Worm (Caenorhabditis elegans) whole organism, late embryonic: ENCODE results near the gene mdf-1.

ENCODE experiments used
- C08G9.2 ChIP-seq: sonication (generic microtip); optimal IDR thresholded peaks from 2 replicates; lab custom pipeline; 2016; ENCODE audit warnings: mild to moderate bottlenecking, missing genetic modification characterization, moderate library complexity, missing compliant biosample characterization
- C38D4.7 ChIP-seq: fragments of 200-800 bp; sonication (Bioruptor generic); optimal IDR thresholded peaks from 2 replicates; lab custom pipeline; 2018; ENCODE audit warnings: mild to moderate bottlenecking, missing genetic modification characterization, moderate library complexity, missing compliant biosample characterization
- F13H6.1 ChIP-seq: sonication (generic microtip); optimal IDR thresholded peaks from 2 replicates; lab custom pipeline; 2016; ENCODE audit warnings: missing genetic modification characterization, missing compliant biosample characterization
- K09A11.1 ChIP-seq: sonication (generic microtip); optimal IDR thresholded peaks from 2 replicates; lab custom pipeline; 2017; ENCODE audit warnings: antibody characterized with exemption, mild to moderate bottlenecking, missing genetic modification characterization, missing compliant biosample characterization; ENCODE audit not compliant: insufficient read depth
- T23F11.4 ChIP-seq: fragments of 200-800 bp; sonication (Bioruptor generic); optimal IDR thresholded peaks from 2 replicates; lab custom pipeline; 2018; ENCODE audit warnings: mild to moderate bottlenecking, missing genetic modification characterization, missing compliant biosample characterization
- ahr-1 ChIP-seq: sonication (generic microtip); optimal IDR thresholded peaks from 2 replicates; lab custom pipeline; 2016; ENCODE audit warnings: missing genetic modification characterization, missing compliant biosample characterization
- ceh-2 ChIP-seq: sonication (generic microtip); optimal IDR thresholded peaks from 2 replicates; lab custom pipeline; 2016; ENCODE audit warnings: missing genotype, missing genetic modification characterization, missing compliant biosample characterization
- ceh-30 ChIP-seq: fragments of 150-350 bp; optimal IDR thresholded peaks from 2 replicates; lab custom pipeline; 2014; ENCODE audit warnings: missing biosample characterization, missing genetic modification characterization
- ceh-31 ChIP-seq: sonication (generic microtip); optimal IDR thresholded peaks from 2 replicates; lab custom pipeline; 2016; ENCODE audit warnings: missing genetic modification characterization, missing compliant biosample characterization
- ceh-34 ChIP-seq: sonication (generic microtip); optimal IDR thresholded peaks from 2 replicates; lab custom pipeline; 2016; ENCODE audit warnings: mild to moderate bottlenecking, missing genetic modification characterization, missing compliant biosample characterization
- che-1 ChIP-seq: sonication (generic microtip); optimal IDR thresholded peaks from 2 replicates; lab custom pipeline; 2016; ENCODE audit warnings: mild to moderate bottlenecking, missing genetic modification characterization, missing compliant biosample characterization
- dmd-4 ChIP-seq: sonication (generic microtip); optimal IDR thresholded peaks from 2 replicates; lab custom pipeline; 2016; ENCODE audit warnings: borderline replicate concordance, missing genetic modification characterization, missing compliant biosample characterization
- dve-1 ChIP-seq: sonication (generic microtip); optimal IDR thresholded peaks from 2 replicates; lab custom pipeline; 2017; ENCODE audit warnings: antibody characterized with exemption, mild to moderate bottlenecking, missing genetic modification characterization, missing compliant biosample characterization
- elt-2 ChIP-seq: sonication (generic microtip); optimal IDR thresholded peaks from 2 replicates; lab custom pipeline; 2016; ENCODE audit warnings: missing genetic modification reagents, missing genetic modification characterization, missing compliant biosample characterization
- elt-4 ChIP-seq: sonication (generic microtip); optimal IDR thresholded peaks from 2 replicates; lab custom pipeline; 2016; ENCODE audit warnings: missing genetic modification characterization, missing compliant biosample characterization
- ets-4 ChIP-seq: sonication (generic microtip); optimal IDR thresholded peaks from 2 replicates; lab custom pipeline; 2016; ENCODE audit warnings: missing genetic modification characterization, missing compliant biosample characterization
- fax-1 ChIP-seq: sonication (generic microtip); optimal IDR thresholded peaks from 2 replicates; lab custom pipeline; 2016; ENCODE audit warnings: missing genotype, missing genetic modification characterization, missing compliant biosample characterization
- fkh-10 ChIP-seq: fragments of 150-350 bp; optimal IDR thresholded peaks from 2 replicates; lab custom pipeline; 2014; ENCODE audit warnings: missing biosample characterization, missing genetic modification reagents, missing genetic modification characterization
- fkh-6 ChIP-seq: sonication (generic microtip); optimal IDR thresholded peaks from 2 replicates; lab custom pipeline; 2016; ENCODE audit warnings: missing genetic modification characterization, missing compliant biosample characterization
- gmeb-2 ChIP-seq: sonication (generic microtip); optimal IDR thresholded peaks from 2 replicates; lab custom pipeline; 2016; ENCODE audit warnings: missing genetic modification characterization, inconsistent platforms, missing compliant biosample characterization
- hlh-13 ChIP-seq: fragments of 200-800 bp; sonication (Bioruptor generic); optimal IDR thresholded peaks from 2 replicates; lab custom pipeline; 2018; ENCODE audit warnings: mild to moderate bottlenecking, missing genetic modification characterization, missing compliant biosample characterization
- hlh-8 ChIP-seq: sonication (generic microtip); optimal IDR thresholded peaks from 2 replicates; lab custom pipeline; 2016; ENCODE audit warnings: missing genotype, missing genetic modification characterization, missing compliant biosample characterization
- lim-6 ChIP-seq: sonication (generic microtip); optimal IDR thresholded peaks from 2 replicates; lab custom pipeline; 2016; ENCODE audit warnings: missing genetic modification characterization, missing compliant biosample characterization
- lin-11 ChIP-seq: fragments of 200-800 bp; sonication (Bioruptor generic); optimal IDR thresholded peaks from 2 replicates; lab custom pipeline; 2018; ENCODE audit warnings: mild to moderate bottlenecking, missing genetic modification characterization, missing compliant biosample characterization
- madf-2 ChIP-seq: sonication (generic microtip); optimal IDR thresholded peaks from 2 replicates; lab custom pipeline; 2017; ENCODE audit warnings: missing genetic modification characterization, missing compliant biosample characterization
- mec-3 ChIP-seq: sonication (generic microtip); optimal IDR thresholded peaks from 2 replicates; lab custom pipeline; 2016; ENCODE audit warnings: borderline replicate concordance, missing genetic modification characterization, missing compliant biosample characterization
- nfya-1 ChIP-seq: sonication (generic microtip); optimal IDR thresholded peaks from 2 replicates; lab custom pipeline; 2017; ENCODE audit warnings: missing genetic modification characterization, mild to moderate bottlenecking, missing compliant biosample characterization, antibody characterized with exemption, moderate library complexity
- nhr-11 ChIP-seq: fragments of 150-350 bp; optimal IDR thresholded peaks from 2 replicates; lab custom pipeline; 2014; ENCODE audit warnings: missing biosample characterization, missing genetic modification characterization
- nhr-232 ChIP-seq: sonication (generic microtip); optimal IDR thresholded peaks from 2 replicates; lab custom pipeline; 2016; ENCODE audit warnings: missing genetic modification characterization, missing compliant biosample characterization
- npax-4 ChIP-seq: sonication (generic microtip); optimal IDR thresholded peaks from 2 replicates; lab custom pipeline; 2016; ENCODE audit warnings: missing genetic modification characterization, missing compliant biosample characterization
- odd-2 ChIP-seq: sonication (generic microtip); optimal IDR thresholded peaks from 2 replicates; lab custom pipeline; 2017; ENCODE audit warnings: antibody characterized with exemption, mild to moderate bottlenecking, missing genetic modification characterization, missing compliant biosample characterization
- pha-2 ChIP-seq: sonication (generic microtip); optimal IDR thresholded peaks from 2 replicates; lab custom pipeline; 2017; ENCODE audit warnings: mild to moderate bottlenecking, missing genetic modification characterization, missing compliant biosample characterization
- pqm-1 ChIP-seq: sonication (generic microtip); optimal IDR thresholded peaks from 2 replicates; lab custom pipeline; 2016; ENCODE audit warnings: missing genetic modification characterization, missing compliant biosample characterization
- pros-1 ChIP-seq: fragments of 150-350 bp; optimal IDR thresholded peaks from 2 replicates; lab custom pipeline; 2014; ENCODE audit warnings: missing biosample characterization, missing genetic modification reagents, missing genetic modification characterization
- ref-2 ChIP-seq: sonication (generic microtip); optimal IDR thresholded peaks from 2 replicates; lab custom pipeline; 2016; ENCODE audit warnings: missing genetic modification characterization, missing compliant biosample characterization
- sdc-2 ChIP-seq: sonication (generic microtip); optimal IDR thresholded peaks from 2 replicates; lab custom pipeline; 2016; ENCODE audit warnings: missing genotype, missing genetic modification characterization, missing compliant biosample characterization
- sox-2 ChIP-seq: fragments of 200-800 bp; sonication (Bioruptor generic); IDR thresholded peaks from 2 replicates; pipeline ENCODE4 v1.3.6; 2022; ENCODE audit warnings: missing genetic modification reagents, missing genetic modification characterization, missing compliant biosample characterization
- sox-4 ChIP-seq: sonication (generic microtip); optimal IDR thresholded peaks from 2 replicates; lab custom pipeline; 2017; ENCODE audit warnings: mild to moderate bottlenecking, missing genetic modification characterization, inconsistent platforms, missing compliant biosample characterization
- tbx-2 ChIP-seq: sonication (generic microtip); optimal IDR thresholded peaks from 2 replicates; lab custom pipeline; 2016; ENCODE audit warnings: missing genetic modification characterization, missing compliant biosample characterization
- tbx-7 ChIP-seq: sonication (generic microtip); optimal IDR thresholded peaks from 2 replicates; lab custom pipeline; 2016; ENCODE audit warnings: missing genotype, missing genetic modification characterization, missing compliant biosample characterization
- unc-3 ChIP-seq, 2 experiments: fragments of 200-800 bp in 1 of 2; sonication (Bioruptor generic) in 1 of 2; sonication (generic microtip) in 1 of 2; conservative IDR thresholded peaks in 1 of 2; optimal IDR thresholded peaks in 1 of 2; 2 replicates each; pipeline versions ENCODE4 v1.3.6 to Lab custom; 2016 to 2022; ENCODE audit warnings: missing compliant biosample characterization in 2 of 2, missing genetic modification characterization in 2 of 2, missing genetic modification reagents in 1 of 2
- unc-42 ChIP-seq: sonication (generic microtip); optimal IDR thresholded peaks from 2 replicates; lab custom pipeline; 2016; ENCODE audit warnings: missing genotype, missing genetic modification characterization, missing compliant biosample characterization
- zip-5 ChIP-seq: sonication (generic microtip); optimal IDR thresholded peaks from 2 replicates; lab custom pipeline; 2016; ENCODE audit warnings: missing genetic modification characterization, missing compliant biosample characterization

The mdf-1 gene

DNA sequence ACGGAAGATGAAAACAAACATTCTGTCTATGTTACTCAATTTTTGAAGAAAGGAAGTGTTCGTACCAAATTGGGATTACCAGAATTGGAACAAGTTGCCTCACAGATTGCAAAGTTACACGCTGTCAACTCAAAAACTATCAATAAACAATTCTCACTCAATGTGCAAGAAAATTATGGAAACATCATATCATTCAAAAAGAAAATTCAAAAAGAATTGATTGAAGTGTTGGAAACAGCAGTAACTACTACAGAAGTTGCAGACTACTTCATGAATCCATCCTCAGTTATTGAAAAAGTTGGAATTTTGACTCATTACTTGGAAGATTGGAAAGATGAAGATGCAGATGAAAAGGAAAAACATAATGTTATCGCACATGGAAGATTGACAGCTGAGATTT, 16.0 kb downstream of the mdf-1 start:
- TF ChIP-seq pros-1 (tag; lab: Kevin White, UChicago) (no peak), pha-2 (no peak), sox-2 (GFP tag; lab: Robert Waterston, UW) (no peak), lim-6 (no peak), dve-1 (tag; lab: Kevin White, UChicago) (no peak), dmd-4 (tag; lab: Kevin White, UChicago) (no peak), ceh-31 (tag; lab: Kevin White, UChicago) (no peak)
- TF ChIP-seq, all 69 proteins: peak for 0

DNA sequence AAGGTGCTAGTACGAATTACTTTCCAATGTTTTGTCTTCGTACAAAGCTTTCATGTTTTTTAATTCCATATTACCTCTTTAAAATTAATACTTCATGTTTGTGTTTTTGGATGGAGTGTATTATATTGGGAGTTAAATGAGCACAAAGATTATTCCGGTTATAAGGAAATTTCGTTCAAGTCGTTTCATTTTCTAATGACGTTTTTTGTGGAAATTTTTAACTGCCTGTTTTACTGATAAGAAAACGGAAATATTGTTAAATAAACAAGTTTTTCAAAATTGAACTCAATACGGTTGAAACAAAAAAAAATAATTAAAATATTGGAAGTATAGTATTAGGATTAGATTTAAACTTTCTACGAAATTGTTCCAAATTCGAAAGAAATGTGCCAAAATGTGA, 16.7 kb downstream of the mdf-1 start:
- TF ChIP-seq nfya-1 (tag; lab: Kevin White, UChicago) (no peak), C38D4.7 (no peak), pqm-1 (tag; lab: Kevin White, UChicago) (no peak), odd-2 (tag; lab: Kevin White, UChicago) (no peak), ceh-34 (tag; lab: Kevin White, UChicago) (no peak), ref-2 (no peak), lin-11 (no peak), hlh-8 (tag; lab: Kevin White, UChicago) (no peak), fkh-6 (tag; lab: Kevin White, UChicago) (no peak), K09A11.1 (tag; lab: Kevin White, UChicago) (no peak), madf-2 (tag; lab: Kevin White, UChicago) (no peak), mec-3 (tag; lab: Kevin White, UChicago) (no peak), unc-3 (GFP tag; conservative IDR thresholded peaks at IDR 0.05; lab: Robert Waterston, UW) (no peak), unc-3 (tag; optimal IDR thresholded peaks at IDR 0.05; lab: Kevin White, UChicago) (no peak), zip-5 (tag; lab: Kevin White, UChicago) (no peak)
- TF ChIP-seq, all 69 proteins: peak for 0

DNA sequence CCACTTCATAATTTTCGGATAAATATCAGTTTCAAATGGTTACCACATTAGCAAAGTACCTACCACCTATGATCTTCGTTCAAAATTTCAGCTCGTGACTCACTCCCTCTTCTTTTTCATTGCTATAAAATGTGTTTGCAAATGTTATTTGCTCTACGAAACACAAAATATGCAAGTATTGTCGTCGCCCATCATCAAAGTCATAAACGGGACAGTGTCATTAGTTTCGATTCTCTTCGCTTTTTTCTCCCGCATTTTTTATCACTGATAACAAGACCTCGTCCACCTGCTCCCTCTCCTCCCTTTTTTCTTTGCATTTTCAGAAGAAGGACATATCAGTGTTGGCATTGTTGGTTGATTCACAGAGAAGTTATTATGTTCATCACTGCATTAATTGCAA, 17.6 kb downstream of the mdf-1 start, which contains the start of gene C50F4.1:
C50F4.1 (plus strand) TSS at position 324 of the 400 bp plus-strand sequence.
- no peak for TF ChIP-seq nfya-1 (tag; lab: Kevin White, UChicago)
- TF ChIP-seq tbx-2 (tag; lab: Kevin White, UChicago): no peak
- no peak for TF ChIP-seq sdc-2 (tag; lab: Kevin White, UChicago)
- no peak for TF ChIP-seq nhr-11
- TF ChIP-seq ceh-30: no peak
- TF ChIP-seq ahr-1 (tag; lab: Kevin White, UChicago): no peak
- TF ChIP-seq elt-4 (tag; lab: Kevin White, UChicago): no peak
- no peak for TF ChIP-seq T23F11.4 (GFP tag; lab: Kevin White, UChicago)
- TF ChIP-seq fax-1 (tag; lab: Kevin White, UChicago): no peak
- TF ChIP-seq hlh-13 (GFP tag; lab: Kevin White, UChicago): no peak
- TF ChIP-seq F13H6.1 (tag; lab: Kevin White, UChicago): no peak
- TF ChIP-seq madf-2 (tag; lab: Kevin White, UChicago): no peak
- TF ChIP-seq npax-4 (tag; lab: Kevin White, UChicago): no peak
- TF ChIP-seq, all 69 proteins: peak for 0

DNA sequence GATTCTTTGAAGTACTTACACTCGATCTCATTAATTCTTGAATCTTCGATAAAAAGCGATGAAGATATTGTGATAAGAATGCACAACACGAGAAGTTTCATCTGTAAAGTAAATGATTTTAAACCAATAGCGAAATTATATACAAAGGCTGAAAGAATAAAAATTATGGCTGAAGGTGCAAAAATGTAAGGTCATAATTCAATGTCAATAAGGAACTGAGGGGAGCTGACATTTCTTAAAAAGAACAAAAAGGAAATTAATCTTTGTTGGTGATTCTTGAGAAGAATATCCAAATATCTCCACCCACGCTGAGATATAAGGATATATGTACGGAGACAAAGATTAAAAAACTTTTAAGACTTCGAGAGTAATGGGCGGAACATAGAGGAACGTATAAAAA, 19.9 kb downstream of the mdf-1 start, which contains the start of gene C50F4.9:
C50F4.9 (minus strand) TSS at position 101 of the 400 bp plus-strand sequence.
- no peak for TF ChIP-seq gmeb-2 (tag; lab: Kevin White, UChicago)
- no peak for TF ChIP-seq C08G9.2 (tag; lab: Kevin White, UChicago)
- no peak for TF ChIP-seq C38D4.7
- no peak for TF ChIP-seq ets-4 (tag; lab: Kevin White, UChicago)
- no peak for TF ChIP-seq elt-2 (tag; lab: Kevin White, UChicago)
- no peak for TF ChIP-seq ceh-30
- TF ChIP-seq nhr-232 (tag; lab: Kevin White, UChicago): no peak
- no peak for TF ChIP-seq unc-42 (tag; lab: Kevin White, UChicago)
- TF ChIP-seq madf-2 (tag; lab: Kevin White, UChicago): no peak
- no peak for TF ChIP-seq ref-2
- no peak for TF ChIP-seq tbx-2 (tag; lab: Kevin White, UChicago)
- no peak for TF ChIP-seq sdc-2 (tag; lab: Kevin White, UChicago)
- no peak for TF ChIP-seq dmd-4 (tag; lab: Kevin White, UChicago)
- TF ChIP-seq tbx-7 (tag; lab: Kevin White, UChicago): no peak
- TF ChIP-seq lin-11: no peak
- TF ChIP-seq K09A11.1 (tag; lab: Kevin White, UChicago): no peak
- no peak for TF ChIP-seq che-1 (tag; lab: Kevin White, UChicago)
- TF ChIP-seq sox-4 (tag; lab: Kevin White, UChicago): no peak
- TF ChIP-seq fkh-10 (GFP tag; lab: Kevin White, UChicago): no peak
- no peak for TF ChIP-seq ceh-2 (tag; lab: Kevin White, UChicago)
